Fruit fly (Drosophila melanogaster) whole organism, embryonic: ENCODE measurements around the gene Vinc.

Experiments used
- CG10366 ChIP-seq: fragments of 200-800 bp; sonication (Bioruptor generic); IDR thresholded peaks from 2 replicates; pipeline ENCODE4 v1.3.6; 2022; ENCODE audit warnings: missing biosample characterization, missing genetic modification characterization
- CG10431 ChIP-seq: fragments of 200-800 bp; sonication (Bioruptor generic); optimal IDR thresholded peaks from 3 replicates; lab custom pipeline; 2018; ENCODE audit warnings: missing biosample characterization, mild to moderate bottlenecking, missing genetic modification characterization
- CG11093 ChIP-seq: fragments of 200-800 bp; sonication (Bioruptor generic); IDR thresholded peaks from 3 replicates; pipeline ENCODE4 v1.3.6; 2022; ENCODE audit warnings: missing biosample characterization, missing genetic modification characterization
- CG12769 ChIP-seq: fragments of 200-800 bp; sonication (Bioruptor generic); optimal IDR thresholded peaks from 2 replicates; lab custom pipeline; 2019; ENCODE audit warnings: missing biosample characterization, mild to moderate bottlenecking, missing genetic modification characterization, moderate library complexity
- CG13424 ChIP-seq: fragments of 200-800 bp; sonication (Bioruptor generic); optimal IDR thresholded peaks from 2 replicates; lab custom pipeline; 2019; ENCODE audit warnings: missing biosample characterization, mild to moderate bottlenecking, missing genetic modification characterization, moderate library complexity
- CG13775 ChIP-seq: fragments of 200-800 bp; sonication (Bioruptor generic); optimal IDR thresholded peaks from 3 replicates; lab custom pipeline; 2017; ENCODE audit warnings: missing biosample characterization, mild to moderate bottlenecking, missing genetic modification characterization
- CG15479 ChIP-seq: fragments of 200-800 bp; sonication (Bioruptor generic); optimal IDR thresholded peaks from 3 replicates; lab custom pipeline; 2019; ENCODE audit warnings: missing biosample characterization, mild to moderate bottlenecking, missing genetic modification characterization, moderate library complexity
- CG16813 ChIP-seq: fragments of 200-800 bp; sonication (Bioruptor generic); IDR thresholded peaks from 3 replicates; pipeline ENCODE4 v1.3.6; 2022; ENCODE audit warnings: missing biosample characterization, missing genetic modification characterization; ENCODE audit not compliant: partially characterized antibody
- CG17361 ChIP-seq: fragments of 200-800 bp; sonication (Bioruptor generic); IDR thresholded peaks from 3 replicates; pipeline ENCODE4 v1.3.6; 2022; ENCODE audit warnings: missing biosample characterization, missing genetic modification characterization
- CG17802 ChIP-seq: fragments of 200-800 bp; sonication (Bioruptor generic); optimal IDR thresholded peaks from 2 replicates; lab custom pipeline; 2018; ENCODE audit warnings: missing biosample characterization, mild to moderate bottlenecking, missing genetic modification characterization, moderate library complexity
- CG1832 ChIP-seq: fragments of 200-800 bp; sonication (Bioruptor generic); optimal IDR thresholded peaks from 2 replicates; lab custom pipeline; 2017; ENCODE audit warnings: missing biosample characterization, mild to moderate bottlenecking, missing genetic modification characterization, inconsistent platforms
- CG30431 ChIP-seq: fragments of 200-800 bp; sonication (Bioruptor generic); optimal IDR thresholded peaks from 2 replicates; lab custom pipeline; 2017; ENCODE audit warnings: missing biosample characterization, missing genetic modification characterization
- CG3281 ChIP-seq: fragments of 200-800 bp; sonication (Bioruptor generic); optimal IDR thresholded peaks from 3 replicates; lab custom pipeline; 2017; ENCODE audit warnings: missing biosample characterization, mild to moderate bottlenecking, missing genetic modification characterization
- CG34224 ChIP-seq: fragments of 200-800 bp; sonication (Bioruptor generic); IDR thresholded peaks from 3 replicates; pipeline ENCODE4 v1.3.6; 2022; ENCODE audit warnings: missing biosample characterization, missing genetic modification characterization; ENCODE audit not compliant: partially characterized antibody
- CG4360 ChIP-seq: fragments of 200-800 bp; sonication (Bioruptor generic); IDR thresholded peaks from 2 replicates; pipeline ENCODE4 v1.3.6; 2022; ENCODE audit warnings: missing biosample characterization, missing genetic modification characterization
- CG43689 ChIP-seq: fragments of 200-800 bp; sonication (Bioruptor generic); IDR thresholded peaks from 2 replicates; pipeline ENCODE4 v1.3.6; 2022; ENCODE audit warnings: missing biosample characterization, missing genetic modification characterization
- CG4424 ChIP-seq: fragments of 200-800 bp; sonication (Bioruptor generic); optimal IDR thresholded peaks from 3 replicates; lab custom pipeline; 2016; ENCODE audit warnings: missing biosample characterization, missing genetic modification characterization
- CG4730 ChIP-seq: fragments of 200-800 bp; sonication (Bioruptor generic); IDR thresholded peaks from 2 replicates; pipeline ENCODE4 v1.3.6; 2022; ENCODE audit warnings: missing biosample characterization, missing genetic modification characterization
- CG6175 ChIP-seq: fragments of 200-800 bp; sonication (Bioruptor generic); IDR thresholded peaks from 3 replicates; pipeline ENCODE4 v1.3.6; 2022; ENCODE audit warnings: missing biosample characterization, missing genetic modification characterization
- CG6654 ChIP-seq: fragments of 200-800 bp; sonication (Bioruptor generic); optimal IDR thresholded peaks from 2 replicates; lab custom pipeline; 2017; ENCODE audit warnings: missing biosample characterization, mild to moderate bottlenecking, missing genetic modification characterization
- CG7928 ChIP-seq: fragments of 200-800 bp; sonication (Bioruptor generic); optimal IDR thresholded peaks from 2 replicates; lab custom pipeline; 2017; ENCODE audit warnings: missing biosample characterization, mild to moderate bottlenecking, missing genetic modification characterization
- CG8924 ChIP-seq: fragments of 200-800 bp; optimal IDR thresholded peaks from 3 replicates; lab custom pipeline; 2019; ENCODE audit warnings: missing biosample characterization, mild to moderate bottlenecking, missing genetic modification characterization, moderate library complexity
- CG9215 ChIP-seq: fragments of 200-800 bp; sonication (Bioruptor generic); IDR thresholded peaks from 2 replicates; pipeline ENCODE4 v1.3.6; 2022; ENCODE audit warnings: missing biosample characterization, missing genetic modification characterization
- Dip2 ChIP-seq: fragments of 200-800 bp; sonication (Bioruptor generic); IDR thresholded peaks from 2 replicates; pipeline ENCODE4 v1.3.6; 2022; ENCODE audit warnings: missing biosample characterization, missing genetic modification characterization
- Dp ChIP-seq: fragments of 200-800 bp; sonication (Bioruptor generic); optimal IDR thresholded peaks from 2 replicates; lab custom pipeline; 2018; ENCODE audit warnings: missing biosample characterization, mild to moderate bottlenecking, missing genetic modification characterization, moderate library complexity
- HLHmδ ChIP-seq: fragments of 200-800 bp; sonication (Bioruptor generic); optimal IDR thresholded peaks from 2 replicates; lab custom pipeline; 2018; ENCODE audit warnings: missing biosample characterization, mild to moderate bottlenecking, missing genetic modification characterization, moderate library complexity
- MESR4 ChIP-seq: fragments of 200-800 bp; sonication (Bioruptor generic); optimal IDR thresholded peaks from 2 replicates; lab custom pipeline; 2018; ENCODE audit warnings: missing biosample characterization, mild to moderate bottlenecking, missing genetic modification characterization, moderate library complexity
- YL-1 ChIP-seq: fragments of 200-800 bp; sonication (Bioruptor generic); optimal IDR thresholded peaks from 3 replicates; lab custom pipeline; 2017; ENCODE audit warnings: missing biosample characterization, mild to moderate bottlenecking, missing genetic modification characterization
- amos ChIP-seq: fragments of 200-800 bp; sonication (Bioruptor generic); IDR thresholded peaks from 2 replicates; pipeline ENCODE4 v1.3.6; 2022; ENCODE audit warnings: missing biosample characterization, missing genetic modification characterization; ENCODE audit not compliant: partially characterized antibody
- bbx ChIP-seq: fragments of 200-800 bp; sonication (Bioruptor generic); IDR thresholded peaks from 2 replicates; pipeline ENCODE4 v1.3.6; 2022; ENCODE audit warnings: missing biosample characterization, missing genetic modification characterization; ENCODE audit not compliant: partially characterized antibody
- btn ChIP-seq: fragments of 200-800 bp; sonication (Bioruptor generic); optimal IDR thresholded peaks from 2 replicates; lab custom pipeline; 2016; ENCODE audit warnings: missing biosample characterization, missing genetic modification characterization
- ci ChIP-seq: fragments of 200-800 bp; sonication (Bioruptor generic); IDR thresholded peaks from 3 replicates; pipeline ENCODE4 v1.3.6; 2022; ENCODE audit warnings: missing biosample characterization, missing genetic modification characterization
- dpn ChIP-seq, 2 experiments: fragments of 200-800 bp; sonication (Bioruptor generic); optimal IDR thresholded peaks; 3 replicates each; lab custom pipeline; 2016; ENCODE audit warnings: missing biosample characterization in 2 of 2, missing genetic modification characterization in 2 of 2
- ewg ChIP-seq: fragments of 200-800 bp; sonication (Bioruptor generic); optimal IDR thresholded peaks from 3 replicates; lab custom pipeline; 2017; ENCODE audit warnings: mild to moderate bottlenecking, missing biosample characterization, missing genetic modification reagents, missing genetic modification characterization
- gfzf ChIP-seq: fragments of 200-800 bp; sonication (Bioruptor generic); optimal IDR thresholded peaks from 2 replicates; lab custom pipeline; 2016; ENCODE audit warnings: missing biosample characterization, mild to moderate bottlenecking, missing genetic modification characterization, moderate library complexity
- hb ChIP-seq: fragments of 200-800 bp; sonication (Bioruptor generic); IDR thresholded peaks from 3 replicates; pipeline ENCODE4 v1.3.6; 2022; ENCODE audit warnings: missing biosample characterization, missing genetic modification characterization; ENCODE audit not compliant: partially characterized antibody
- ind ChIP-seq: fragments of 200-800 bp; sonication (Bioruptor generic); optimal IDR thresholded peaks from 3 replicates; lab custom pipeline; 2016; ENCODE audit warnings: missing biosample characterization, missing genetic modification characterization
- kah ChIP-seq: fragments of 200-800 bp; sonication (Bioruptor generic); optimal IDR thresholded peaks from 2 replicates; lab custom pipeline; 2018; ENCODE audit warnings: missing biosample characterization, mild to moderate bottlenecking, missing genetic modification characterization
- nau ChIP-seq: fragments of 200-800 bp; sonication (Bioruptor generic); optimal IDR thresholded peaks from 3 replicates; lab custom pipeline; 2017; ENCODE audit warnings: missing biosample characterization, mild to moderate bottlenecking, missing genetic modification characterization, missing genetic modification reagents
- peb ChIP-seq: fragments of 200-800 bp; sonication (Bioruptor generic); IDR thresholded peaks from 2 replicates; pipeline ENCODE4 v1.3.6; 2022; ENCODE audit warnings: missing biosample characterization, missing genetic modification characterization
- pita ChIP-seq: fragments of 200-800 bp; sonication (Bioruptor generic); optimal IDR thresholded peaks from 2 replicates; lab custom pipeline; 2017; ENCODE audit warnings: missing biosample characterization, mild to moderate bottlenecking, missing genetic modification characterization
- repo ChIP-seq: fragments of 200-800 bp; sonication (Bioruptor generic); optimal IDR thresholded peaks from 2 replicates; lab custom pipeline; 2016; ENCODE audit warnings: missing biosample characterization, missing genetic modification characterization
- run ChIP-seq: fragments of 200-800 bp; sonication (Bioruptor generic); optimal IDR thresholded peaks from 3 replicates; lab custom pipeline; 2018; ENCODE audit warnings: missing biosample characterization, mild to moderate bottlenecking, missing genetic modification characterization
- scrt ChIP-seq: fragments of 200-800 bp; sonication (Bioruptor generic); optimal IDR thresholded peaks from 2 replicates; lab custom pipeline; 2018; ENCODE audit warnings: missing biosample characterization, mild to moderate bottlenecking, missing genetic modification characterization, moderate library complexity
- tio ChIP-seq: fragments of 200-800 bp; sonication (Bioruptor generic); optimal IDR thresholded peaks from 2 replicates; lab custom pipeline; 2017; ENCODE audit warnings: missing biosample characterization, missing genetic modification characterization, inconsistent platforms
- toy ChIP-seq: fragments of 200-800 bp; sonication (Bioruptor generic); IDR thresholded peaks from 2 replicates; pipeline ENCODE4 v1.3.6; 2022; ENCODE audit warnings: missing biosample characterization, missing genetic modification characterization
- ttk ChIP-seq: fragments of 200-800 bp; sonication (Bioruptor generic); IDR thresholded peaks from 2 replicates; pipeline ENCODE4 v2.1.2; 2022; ENCODE audit warnings: missing biosample characterization, missing genetic modification characterization
- zen ChIP-seq: fragments of 200-800 bp; sonication (Bioruptor generic); optimal IDR thresholded peaks from 3 replicates; lab custom pipeline; 2018; ENCODE audit warnings: missing biosample characterization, mild to moderate bottlenecking, missing genetic modification characterization, moderate library complexity
- zfh1 ChIP-seq: fragments of 200-800 bp; sonication (Bioruptor generic); IDR thresholded peaks from 3 replicates; pipeline ENCODE4 v1.3.6; 2022; ENCODE audit warnings: missing biosample characterization, missing genetic modification characterization

Gene Vinc

DNA sequence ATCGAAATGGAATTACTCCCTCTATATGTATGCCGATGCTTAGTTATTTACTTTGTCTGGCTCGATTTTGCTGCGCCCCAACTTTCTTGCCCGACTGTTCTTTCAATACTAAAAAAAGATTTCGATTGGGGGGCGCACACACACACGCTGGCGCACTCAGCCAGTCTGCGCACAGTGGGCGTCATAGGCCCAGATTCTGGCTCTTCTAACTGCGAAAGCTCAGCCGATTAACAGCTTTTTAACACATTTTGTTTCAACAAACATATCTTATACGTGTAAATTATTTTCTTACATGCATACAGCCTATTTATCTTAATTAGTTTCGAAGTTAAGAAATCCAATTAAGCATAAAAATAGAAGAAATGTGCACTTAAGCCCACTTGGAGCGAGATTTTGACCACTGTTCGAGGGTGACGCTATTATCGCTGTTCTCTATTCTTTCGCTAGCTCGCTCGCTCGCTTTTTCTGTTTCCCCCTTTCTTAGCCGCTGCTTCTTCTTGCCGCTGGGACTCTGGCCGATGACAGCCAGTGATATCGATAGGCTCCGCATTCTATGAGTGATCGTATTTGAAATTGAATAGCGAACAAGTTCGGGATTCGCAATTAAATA, at the start of gene Vinc (continued):
- TF ChIP-seq CG7928 (GFP tag; lab: Kevin White, UChicago) (peak; percentile 63), ewg (GFP tag; lab: Kevin White, UChicago) (peak; percentile 63), dpn (GFP tag; optimal IDR thresholded peaks at IDR 0.05; lab: Kevin White, UChicago) (peak; percentile 79 to 89), CG13424 (tag; lab: Kevin White, UChicago) (peak; percentile 94), tio (GFP tag; lab: Kevin White, UChicago) (no peak), repo (peak; percentile 75), run (tag; lab: Kevin White, UChicago) (no peak), CG10431 (no peak), CG30431 (peak; percentile 74), kah (GFP tag; lab: Kevin White, UChicago) (peak; percentile 79), CG16813 (GFP tag; lab: Robert Waterston, UW) (peak; percentile 49; the same call in 2 of the 3 replicates), Dip2 (GFP tag; lab: Robert Waterston, UW) (no peak), hb (no peak), CG17802 (tag; lab: Kevin White, UChicago) (peak; percentile 68), CG9215 (GFP tag; lab: Robert Waterston, UW) (peak; percentile 89), CG6175 (GFP tag; lab: Robert Waterston, UW) (peak; percentile 77), peb (GFP tag; lab: Robert Waterston, UW) (peak; percentile 75), CG13775 (GFP tag; lab: Kevin White, UChicago) (peak; percentile 77), YL-1 (GFP tag; lab: Kevin White, UChicago) (peak; percentile 11), ttk (peak; percentile 64), CG4424 (GFP tag; lab: Kevin White, UChicago) (peak; percentile 89), btn (GFP tag; lab: Kevin White, UChicago) (peak; percentile 62), CG3281 (GFP tag; lab: Kevin White, UChicago) (peak; percentile 95), ci (GFP tag; lab: Robert Waterston, UW) (no peak; the same call in 1 of the 3 replicates), MESR4 (no peak), CG1832 (GFP tag; lab: Kevin White, UChicago) (no peak), toy (no peak; the same call in 1 of the 2 replicates), CG6654 (peak; percentile 79), gfzf (GFP tag; lab: Kevin White, UChicago) (no peak), pita (GFP tag; lab: Kevin White, UChicago) (no peak), CG11093 (GFP tag; lab: Robert Waterston, UW) (peak; percentile 80), scrt (GFP tag; lab: Kevin White, UChicago) (peak; percentile 87), CG10366 (peak; percentile 54), CG4360 (no peak), CG43689 (GFP tag; lab: Robert Waterston, UW) (no peak), Dp (GFP tag; lab: Kevin White, UChicago) (peak; percentile 82), amos (GFP tag; lab: Robert Waterston, UW) (peak; percentile 55; the same call in 1 of the 2 replicates), CG17361 (GFP tag; lab: Robert Waterston, UW) (peak; percentile 94), CG15479 (no peak), ind (GFP tag; lab: Kevin White, UChicago) (peak; percentile 90), bbx (GFP tag; lab: Robert Waterston, UW) (peak; percentile 68), CG12769 (tag; lab: Kevin White, UChicago) (no peak), CG34224 (0 out of 3 replicates have a peak, but pooled peaks have one; percentile 27), zfh1 (GFP tag; lab: Robert Waterston, UW) (peak; percentile 85), CG8924 (tag; lab: Kevin White, UChicago) (peak; percentile 76), nau (GFP tag; lab: Kevin White, UChicago) (no peak), CG4730 (peak; percentile 73), HLHmδ (GFP tag; lab: Kevin White, UChicago) (no peak), zen (peak; percentile 61)
